Worm (Caenorhabditis elegans) whole organism, late embryonic: ENCODE measurements around the gene nas-28.

Experiments
- K02D7.2 ChIP-seq: sonication (generic microtip); optimal IDR thresholded peaks from 2 replicates; lab custom pipeline; 2017; ENCODE audit warnings: mild to moderate bottlenecking, missing genetic modification characterization, missing compliant biosample characterization
- ama-1 ChIP-seq: fragments of 150-350 bp; optimal IDR thresholded peaks from 2 replicates; lab custom pipeline; 2014
- ceh-30 ChIP-seq: fragments of 150-350 bp; optimal IDR thresholded peaks from 2 replicates; lab custom pipeline; 2014; ENCODE audit warnings: missing biosample characterization, missing genetic modification characterization
- dmd-4 ChIP-seq: sonication (generic microtip); optimal IDR thresholded peaks from 2 replicates; lab custom pipeline; 2016; ENCODE audit warnings: borderline replicate concordance, missing genetic modification characterization, missing compliant biosample characterization
- fkh-10 ChIP-seq: fragments of 150-350 bp; optimal IDR thresholded peaks from 2 replicates; lab custom pipeline; 2014; ENCODE audit warnings: missing biosample characterization, missing genetic modification reagents, missing genetic modification characterization
- madf-2 ChIP-seq: sonication (generic microtip); optimal IDR thresholded peaks from 2 replicates; lab custom pipeline; 2017; ENCODE audit warnings: missing genetic modification characterization, missing compliant biosample characterization
- mec-3 ChIP-seq: sonication (generic microtip); optimal IDR thresholded peaks from 2 replicates; lab custom pipeline; 2016; ENCODE audit warnings: borderline replicate concordance, missing genetic modification characterization, missing compliant biosample characterization
- nfya-1 ChIP-seq: sonication (generic microtip); optimal IDR thresholded peaks from 2 replicates; lab custom pipeline; 2017; ENCODE audit warnings: missing genetic modification characterization, mild to moderate bottlenecking, missing compliant biosample characterization, antibody characterized with exemption, moderate library complexity
- rnt-1 ChIP-seq: sonication (generic microtip); optimal IDR thresholded peaks from 2 replicates; lab custom pipeline; 2016; ENCODE audit warnings: missing genetic modification characterization, missing compliant biosample characterization
- unc-42 ChIP-seq: sonication (generic microtip); optimal IDR thresholded peaks from 2 replicates; lab custom pipeline; 2016; ENCODE audit warnings: missing genotype, missing genetic modification characterization, missing compliant biosample characterization
- unc-55 ChIP-seq: sonication (generic microtip); optimal IDR thresholded peaks from 2 replicates; lab custom pipeline; 2017; ENCODE audit warnings: missing biosample characterization, missing genetic modification reagents, missing genetic modification characterization

DNA sequence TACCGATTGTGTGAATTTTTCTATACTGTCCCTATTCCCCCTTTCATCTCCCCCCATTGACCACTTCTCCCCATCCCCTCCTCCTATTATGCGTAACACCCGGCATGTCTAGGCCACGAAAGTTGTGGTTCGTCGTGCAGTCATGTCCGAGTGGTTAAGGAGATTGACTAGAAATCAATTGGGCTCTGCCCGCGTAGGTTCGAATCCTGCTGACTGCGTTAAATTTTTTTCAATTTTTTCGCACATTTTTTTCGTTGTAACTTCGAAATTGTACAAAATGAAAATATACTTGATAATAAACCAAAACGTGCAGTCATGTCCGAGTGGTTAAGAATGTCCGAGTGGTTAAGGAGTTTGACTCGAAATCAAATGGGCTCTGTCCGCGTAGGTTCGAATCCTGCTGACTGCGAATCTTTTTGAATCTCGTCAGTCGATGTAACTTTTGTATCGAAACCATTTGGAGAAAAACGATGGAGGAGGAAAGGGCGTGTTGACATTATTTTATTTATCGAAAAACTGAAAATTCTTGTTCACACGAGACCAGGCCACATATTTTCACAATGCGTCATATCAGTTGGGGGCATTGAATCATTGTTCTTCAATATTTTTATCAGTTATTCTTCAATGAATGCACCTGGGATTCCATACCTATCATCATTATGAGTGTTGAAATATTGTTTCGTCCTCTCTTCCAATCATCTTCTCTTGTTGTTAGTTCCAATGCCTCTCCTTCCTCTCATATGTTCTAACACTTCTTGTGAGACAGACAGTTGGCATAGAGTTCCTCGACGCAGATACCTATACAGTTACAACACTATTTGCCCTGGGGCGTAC lies 24.2 kb downstream of the nas-28 start, which contains the start of gene nfm-1:
- TF ChIP-seq nfya-1 (tag; lab: Kevin White, UChicago): peak; percentile 63
- peak; percentile 81 for TF ChIP-seq madf-2 (tag; lab: Kevin White, UChicago)
- TF ChIP-seq ceh-30 (tag; lab: Kevin White, UChicago): no peak
- TF ChIP-seq K02D7.2 (tag; lab: Kevin White, UChicago): peak; percentile 65
- TF ChIP-seq unc-55 (GFP tag; lab: Kevin White, UChicago): no peak
- no peak for TF ChIP-seq mec-3
- peak; percentile 21 for TF ChIP-seq dmd-4 (tag; lab: Kevin White, UChicago)
- no peak for TF ChIP-seq ama-1
- peak; percentile 25 for TF ChIP-seq unc-42
- no peak for TF ChIP-seq fkh-10 (GFP tag; lab: Kevin White, UChicago)
- peak; percentile 47 for TF ChIP-seq rnt-1 (tag; lab: Kevin White, UChicago)
